Worm (Caenorhabditis elegans) whole organism, L4 larva: Measurements from ENCODE around the gene C07E3.10.

Experiments
- T20F7.1 ChIP-seq: fragments of 200-800 bp; sonication (Bioruptor generic); optimal IDR thresholded peaks from 2 replicates; lab custom pipeline; 2018; ENCODE audit warnings: mild to moderate bottlenecking, missing genetic modification characterization, missing compliant biosample characterization
- Y105C5A.15 ChIP-seq: fragments of 200-800 bp; sonication (Bioruptor generic); IDR thresholded peaks from 2 replicates; pipeline ENCODE4 v1.3.6; 2022; ENCODE audit warnings: missing genetic modification characterization, missing compliant biosample characterization
- Y48G9A.11 ChIP-seq: fragments of 200-800 bp; sonication (Bioruptor generic); IDR thresholded peaks from 2 replicates; pipeline ENCODE4 v1.3.6; 2022; ENCODE audit warnings: missing genetic modification reagents, missing genetic modification characterization, missing compliant biosample characterization
- aly-2 ChIP-seq: sonication (generic microtip); optimal IDR thresholded peaks from 2 replicates; lab custom pipeline; 2018; ENCODE audit warnings: missing biosample characterization, missing genetic modification characterization
- ces-1 ChIP-seq: fragments of 150-350 bp; sonication (generic microtip); optimal IDR thresholded peaks from 4 replicates; lab custom pipeline; 2014; ENCODE audit warnings: missing biosample characterization, missing genetic modification reagents, missing genetic modification characterization
- ctbp-1 ChIP-seq: fragments of 200-800 bp; sonication (Bioruptor generic); IDR thresholded peaks from 2 replicates; pipeline ENCODE4 v1.3.6; 2022; ENCODE audit warnings: missing genetic modification reagents, missing genetic modification characterization, missing compliant biosample characterization
- dmd-6 ChIP-seq: fragments of 200-800 bp; sonication (Bioruptor generic); IDR thresholded peaks from 2 replicates; pipeline ENCODE4 v1.3.6; 2022; ENCODE audit warnings: missing genetic modification reagents, missing genetic modification characterization, missing compliant biosample characterization
- dpl-1 ChIP-seq: fragments of 150-350 bp; optimal IDR thresholded peaks from 2 replicates; lab custom pipeline; 2014; ENCODE audit warnings: missing biosample characterization, missing genetic modification reagents, missing genetic modification characterization
- hlh-11 ChIP-seq: fragments of 200-800 bp; sonication (Bioruptor generic); optimal IDR thresholded peaks from 2 replicates; lab custom pipeline; 2018; ENCODE audit warnings: mild to moderate bottlenecking, missing genetic modification characterization, missing compliant biosample characterization
- lsy-2 ChIP-seq, 2 experiments: fragments of 150-350 bp in 1 of 2; sonication (generic microtip) in 1 of 2; optimal IDR thresholded peaks; 2 replicates each; lab custom pipeline; 2014 to 2017; ENCODE audit warnings: missing biosample characterization in 2 of 2, missing genetic modification characterization in 2 of 2
- mdl-1 ChIP-seq, 2 experiments: fragments of 150-350 bp in 1 of 2; sonication (generic microtip) in 1 of 2; optimal IDR thresholded peaks; 2 replicates each; lab custom pipeline; 2014 to 2017; ENCODE audit warnings: missing biosample characterization in 2 of 2, missing genetic modification characterization in 2 of 2
- nhr-10 ChIP-seq: fragments of 150-350 bp; optimal IDR thresholded peaks from 2 replicates; lab custom pipeline; 2014; ENCODE audit warnings: missing biosample characterization, missing genetic modification characterization
- nhr-48 ChIP-seq: sonication (generic microtip); optimal IDR thresholded peaks from 2 replicates; lab custom pipeline; 2016; ENCODE audit warnings: mild to moderate bottlenecking, missing genetic modification characterization, missing compliant biosample characterization
- saeg-2 ChIP-seq: fragments of 200-800 bp; sonication (Bioruptor generic); IDR thresholded peaks from 2 replicates; pipeline ENCODE4 v1.3.6; 2022; ENCODE audit warnings: missing genetic modification reagents, missing genetic modification characterization, missing compliant biosample characterization
- skn-1 ChIP-seq: fragments of 150-350 bp; optimal IDR thresholded peaks from 2 replicates; lab custom pipeline; 2014; ENCODE audit warnings: missing biosample characterization, missing genetic modification characterization
- spr-1 ChIP-seq: sonication (generic microtip); optimal IDR thresholded peaks from 2 replicates; lab custom pipeline; 2016; ENCODE audit warnings: mild to moderate bottlenecking, missing genetic modification characterization, missing compliant biosample characterization
- unc-39 ChIP-seq: sonication (generic microtip); optimal IDR thresholded peaks from 2 replicates; lab custom pipeline; 2017; ENCODE audit warnings: missing biosample characterization, missing genetic modification characterization
- zag-1 ChIP-seq: fragments of 150-350 bp; optimal IDR thresholded peaks from 2 replicates; lab custom pipeline; 2014; ENCODE audit warnings: missing biosample characterization, missing genetic modification characterization
- zfp-2 ChIP-seq: sonication (generic microtip); optimal IDR thresholded peaks from 2 replicates; lab custom pipeline; 2016; ENCODE audit warnings: mild to moderate bottlenecking, missing genetic modification characterization, missing compliant biosample characterization

Gene C07E3.10

DNA sequence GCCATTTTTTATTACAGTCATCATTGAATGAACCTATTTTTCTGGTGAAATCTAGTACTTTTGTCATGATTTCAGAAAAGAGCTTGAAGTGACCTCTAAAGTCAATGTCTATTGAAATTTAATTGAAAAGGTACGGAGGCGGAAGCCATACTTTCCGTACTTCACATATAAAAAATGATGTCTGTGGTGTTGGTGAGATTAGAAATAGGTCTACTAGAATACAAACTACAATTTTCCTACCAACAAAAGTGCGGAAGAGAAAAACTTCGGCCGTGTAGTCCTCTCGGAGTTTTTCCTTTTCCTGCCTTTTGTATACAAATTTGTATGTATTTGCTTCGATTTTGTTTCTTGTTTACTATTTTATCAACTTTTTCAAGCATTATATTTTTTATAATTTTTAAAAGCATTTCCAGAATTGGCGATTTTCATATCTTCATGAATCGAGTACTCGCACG, 49.2 kb downstream of the C07E3.10 start, which contains the start of gene T09F3.4 (continued):
- TF ChIP-seq Y105C5A.15 (GFP tag; lab: Robert Waterston, UW) (no peak), ces-1 (no peak)
- TF ChIP-seq, all 104 proteins: peak for 22

DNA sequence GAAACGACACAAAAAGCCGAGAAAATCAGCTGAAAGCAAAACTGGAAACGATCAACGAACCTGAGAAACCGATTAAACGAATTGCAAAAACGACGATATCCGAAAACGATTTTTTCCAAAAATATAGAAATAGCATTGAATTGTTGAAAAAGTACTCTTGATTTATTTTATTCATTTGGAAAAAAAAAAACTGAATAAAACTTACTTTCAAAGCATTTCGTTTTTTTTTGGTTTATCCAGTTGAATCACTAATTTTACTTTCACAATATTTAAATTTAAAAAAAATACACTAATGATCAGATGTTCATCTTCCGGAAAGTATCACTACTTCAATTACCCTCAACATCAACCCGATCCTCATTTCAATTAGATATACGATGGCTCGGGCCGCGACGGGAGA, 50.4 kb downstream of the C07E3.10 start, which contains the start of gene T09F3.5:
Gene T09F3.5 (plus strand): TSS at position 301 of the 400 bp plus-strand sequence.
- TF ChIP-seq nhr-10 (tag; lab: Kevin White, UChicago) (no peak), nhr-48 (tag; lab: Kevin White, UChicago) (no peak), aly-2 (tag; lab: Kevin White, UChicago) (no peak), dpl-1 (GFP tag; lab: Kevin White, UChicago) (no peak), ctbp-1 (GFP tag; lab: Robert Waterston, UW) (no peak), spr-1 (tag; lab: Kevin White, UChicago) (no peak), mdl-1 (tag; optimal IDR thresholded peaks at IDR 0.05; lab: Kevin White, UChicago) (no peak), skn-1 (tag; lab: Kevin White, UChicago) (no peak), Y48G9A.11 (GFP tag; lab: Robert Waterston, UW) (no peak), saeg-2 (GFP tag; lab: Robert Waterston, UW) (no peak), T20F7.1 (no peak), dmd-6 (no peak), zfp-2 (tag; lab: Kevin White, UChicago) (no peak), hlh-11 (no peak), unc-39 (tag; lab: Kevin White, UChicago) (no peak), lsy-2 (tag; optimal IDR thresholded peaks at IDR 0.05; lab: Kevin White, UChicago) (no peak), zag-1 (tag; lab: Kevin White, UChicago) (no peak)
